Fruit fly (Drosophila melanogaster) whole organism, prepupa: Measurements from ENCODE around the gene be.
A peak's percentile ranks its signal among the peaks of the same experiment; 100 is the strongest.

ENCODE experiments used
- Blimp-1 ChIP-seq: fragments of 200-800 bp; sonication (Bioruptor generic); optimal IDR thresholded peaks from 3 replicates; lab custom pipeline; 2017; ENCODE audit warnings: missing biosample characterization, missing genetic modification characterization, mild to moderate bottlenecking, moderate library complexity, missing genetic modification reagents
- CG11762 ChIP-seq: fragments of 200-800 bp; sonication (Bioruptor generic); optimal IDR thresholded peaks from 3 replicates; lab custom pipeline; 2016; ENCODE audit warnings: missing biosample characterization, missing genetic modification characterization; ENCODE audit not compliant: insufficient read depth
- CG31627 ChIP-seq: fragments of 200-800 bp; sonication (Bioruptor generic); optimal IDR thresholded peaks from 3 replicates; lab custom pipeline; 2016; ENCODE audit warnings: missing biosample characterization, missing genetic modification characterization
- CG34406 ChIP-seq: fragments of 200-800 bp; sonication (Bioruptor generic); optimal IDR thresholded peaks from 3 replicates; lab custom pipeline; 2016; ENCODE audit warnings: missing biosample characterization, missing genetic modification characterization
- CG6792 ChIP-seq: fragments of 200-800 bp; sonication (Bioruptor generic); optimal IDR thresholded peaks from 3 replicates; lab custom pipeline; 2016; ENCODE audit warnings: missing biosample characterization, missing genetic modification characterization
- CG6854 ChIP-seq: fragments of 200-800 bp; sonication (Bioruptor generic); optimal IDR thresholded peaks from 2 replicates; lab custom pipeline; 2017; ENCODE audit warnings: missing biosample characterization, mild to moderate bottlenecking, missing genetic modification characterization
- CG9139 ChIP-seq: fragments of 200-800 bp; sonication (Bioruptor generic); optimal IDR thresholded peaks from 3 replicates; lab custom pipeline; 2017; ENCODE audit warnings: missing biosample characterization, mild to moderate bottlenecking, missing genetic modification characterization
- Gug ChIP-seq: fragments of 200-800 bp; sonication (Bioruptor generic); IDR thresholded peaks from 2 replicates; pipeline ENCODE4 v1.3.6; 2022; ENCODE audit warnings: missing biosample characterization, missing genetic modification characterization
- Hr4 ChIP-seq: fragments of 200-800 bp; sonication (Bioruptor generic); optimal IDR thresholded peaks from 3 replicates; lab custom pipeline; 2016; ENCODE audit warnings: missing biosample characterization, missing genetic modification characterization
- OdsH ChIP-seq: fragments of 200-800 bp; sonication (Bioruptor generic); optimal IDR thresholded peaks from 3 replicates; lab custom pipeline; 2016; ENCODE audit warnings: missing biosample characterization, missing genetic modification characterization
- Sox102F ChIP-seq: fragments of 200-800 bp; sonication (Bioruptor generic); optimal IDR thresholded peaks from 2 replicates; lab custom pipeline; 2016; ENCODE audit warnings: missing biosample characterization, mild to moderate bottlenecking, missing genetic modification characterization
- fd85E ChIP-seq: fragments of 200-800 bp; sonication (Bioruptor generic); optimal IDR thresholded peaks from 3 replicates; lab custom pipeline; 2016; ENCODE audit warnings: missing biosample characterization, missing genetic modification characterization
- pdm3 ChIP-seq: fragments of 200-800 bp; sonication (Bioruptor generic); optimal IDR thresholded peaks from 3 replicates; lab custom pipeline; 2016; ENCODE audit warnings: missing biosample characterization, missing genetic modification characterization

DNA sequence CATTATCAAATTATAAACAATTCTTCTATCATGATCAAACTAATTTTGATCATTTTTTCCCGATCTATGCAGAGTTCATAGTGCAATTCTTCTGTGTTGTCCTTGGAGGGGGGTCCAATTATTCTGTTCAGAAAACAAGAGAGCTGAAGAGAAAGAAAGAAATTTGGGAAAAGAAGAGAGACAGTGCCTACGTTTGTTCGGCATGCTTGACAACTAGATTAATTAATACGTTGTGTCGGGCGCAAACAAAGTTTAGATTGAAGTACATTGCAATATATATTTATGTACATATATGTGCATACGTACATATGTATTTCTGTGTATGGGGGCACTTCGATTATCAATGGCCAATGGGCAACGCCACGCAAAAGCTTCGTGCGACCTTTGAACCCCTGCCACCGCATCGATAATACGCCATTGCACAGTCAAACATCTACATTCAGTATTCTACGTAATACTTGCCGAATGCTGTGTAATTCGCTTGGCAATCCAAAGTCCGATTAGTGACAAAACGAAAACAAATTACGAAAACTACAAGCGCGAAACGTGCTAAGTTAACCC is 53.4 kb downstream of the be start:
- TF ChIP-seq CG9139 (GFP tag; lab: Kevin White, UChicago) (no peak), CG34406 (GFP tag; lab: Kevin White, UChicago) (no peak), Sox102F (GFP tag; lab: Kevin White, UChicago) (no peak), CG11762 (GFP tag; lab: Kevin White, UChicago) (no peak), pdm3 (GFP tag; lab: Kevin White, UChicago) (no peak), Hr4 (GFP tag; lab: Kevin White, UChicago) (no peak), CG6854 (GFP tag; lab: Kevin White, UChicago) (peak; percentile 20), CG31627 (GFP tag; lab: Kevin White, UChicago) (no peak), OdsH (GFP tag; lab: Kevin White, UChicago) (no peak), CG6792 (GFP tag; lab: Kevin White, UChicago) (no peak), Gug (GFP tag; lab: Robert Waterston, UW) (no peak), Blimp-1 (GFP tag; lab: Kevin White, UChicago) (no peak), fd85E (no peak)
